Worm (Caenorhabditis elegans) whole organism, young adult: ENCODE data around the gene pdi-6.

Experiments
- atf-7 ChIP-seq: sonication (generic microtip); optimal IDR thresholded peaks from 2 replicates; lab custom pipeline; 2017; ENCODE audit warnings: mild to moderate bottlenecking, missing genetic modification characterization, missing compliant biosample characterization
- bed-1 ChIP-seq: fragments of 200-800 bp; sonication (Bioruptor generic); IDR thresholded peaks from 2 replicates; pipeline ENCODE4 v1.3.6; 2022; ENCODE audit warnings: missing genetic modification reagents, missing genetic modification characterization, missing compliant biosample characterization
- ceh-40 ChIP-seq: fragments of 200-800 bp; sonication (Bioruptor generic); IDR thresholded peaks from 2 replicates; pipeline ENCODE4 v1.3.6; 2022; ENCODE audit warnings: missing genetic modification characterization, missing compliant biosample characterization
- ceh-79 ChIP-seq: sonication (generic microtip); optimal IDR thresholded peaks from 2 replicates; lab custom pipeline; 2017; ENCODE audit warnings: mild to moderate bottlenecking, missing genetic modification characterization, missing compliant biosample characterization
- die-1 ChIP-seq: sonication (generic microtip); optimal IDR thresholded peaks from 2 replicates; lab custom pipeline; 2016; ENCODE audit warnings: missing genotype, mild to moderate bottlenecking, missing genetic modification characterization, missing compliant biosample characterization
- efl-1 ChIP-seq: fragments of 150-350 bp; optimal IDR thresholded peaks from 2 replicates; lab custom pipeline; 2014; ENCODE audit warnings: missing biosample characterization, missing genetic modification reagents, missing genetic modification characterization
- egl-44 ChIP-seq: fragments of 200-800 bp; sonication (Bioruptor generic); IDR thresholded peaks from 2 replicates; pipeline ENCODE4 v1.3.6; 2022; ENCODE audit warnings: missing genetic modification reagents, missing genetic modification characterization, missing compliant biosample characterization
- lin-40 ChIP-seq: sonication (generic microtip); optimal IDR thresholded peaks from 2 replicates; lab custom pipeline; 2016; ENCODE audit warnings: missing genetic modification characterization, mild to moderate bottlenecking, missing compliant biosample characterization, missing genotype, missing genetic modification reagents
- mes-4 ChIP-seq: sonication (generic microtip); optimal IDR thresholded peaks from 2 replicates; lab custom pipeline; 2016; ENCODE audit warnings: missing genotype, missing genetic modification characterization, missing compliant biosample characterization
- nfya-1 ChIP-seq: sonication (generic microtip); optimal IDR thresholded peaks from 2 replicates; lab custom pipeline; 2017; ENCODE audit warnings: antibody characterized with exemption, missing compliant biosample characterization, missing genetic modification characterization, borderline replicate concordance; ENCODE audit not compliant: insufficient read depth
- nhr-120 ChIP-seq: fragments of 200-800 bp; sonication (Bioruptor generic); IDR thresholded peaks from 2 replicates; pipeline ENCODE4 v1.3.6; 2022; ENCODE audit warnings: missing genetic modification characterization, missing compliant biosample characterization
- unc-62 ChIP-seq: fragments of 150-350 bp; optimal IDR thresholded peaks from 2 replicates; lab custom pipeline; 2014; ENCODE audit warnings: missing biosample characterization, missing genetic modification reagents, missing genetic modification characterization
- ztf-28 ChIP-seq: fragments of 200-800 bp; sonication (Bioruptor generic); IDR thresholded peaks from 2 replicates; pipeline ENCODE4 v1.3.6; 2022; ENCODE audit warnings: missing genetic modification reagents, missing genetic modification characterization, missing compliant biosample characterization

DNA sequence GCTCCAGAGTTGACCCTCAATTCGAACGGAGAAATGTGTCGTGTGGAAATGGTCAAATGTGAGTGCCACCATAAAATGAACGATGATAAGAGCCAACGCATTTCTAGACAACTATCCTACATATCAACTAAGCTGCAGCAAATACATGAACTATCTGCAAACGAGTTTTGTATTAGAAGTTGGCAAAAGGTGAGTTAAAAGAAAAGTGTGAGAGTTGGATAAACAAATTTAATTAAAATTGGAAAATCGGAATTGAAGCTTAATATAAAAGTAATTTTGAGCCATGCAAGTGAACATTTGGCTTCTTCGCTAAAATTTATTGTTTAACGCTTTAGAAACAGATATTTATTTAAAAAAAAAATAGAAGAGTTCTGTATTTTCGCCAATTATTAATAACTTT is 32.4 kb downstream of the pdi-6 start, which contains the start of gene cest-19:
- TF ChIP-seq mes-4 (no peak), nfya-1 (tag; lab: Kevin White, UChicago) (no peak), ceh-79 (tag; lab: Kevin White, UChicago) (no peak), nhr-120 (GFP tag; lab: Robert Waterston, UW) (no peak), efl-1 (GFP tag; lab: Kevin White, UChicago) (no peak), ztf-28 (GFP tag; lab: Robert Waterston, UW) (no peak), lin-40 (tag; lab: Kevin White, UChicago) (no peak), unc-62 (no peak), die-1 (tag; lab: Kevin White, UChicago) (no peak), bed-1 (GFP tag; lab: Robert Waterston, UW) (no peak), ceh-40 (GFP tag; lab: Robert Waterston, UW) (no peak), atf-7 (no peak), egl-44 (no peak)
